Fruit fly (Drosophila melanogaster) whole organism, adult: Measurements from ENCODE around the gene CG13050.

Source experiments
- CG11617 ChIP-seq: fragments of 200-800 bp; sonication (Bioruptor generic); optimal IDR thresholded peaks from 2 replicates; lab custom pipeline; 2017; ENCODE audit warnings: mild to moderate bottlenecking, missing biosample characterization, missing genetic modification reagents, missing genetic modification characterization
- CG12768 ChIP-seq: fragments of 200-800 bp; sonication (Bioruptor generic); optimal IDR thresholded peaks from 2 replicates; lab custom pipeline; 2017; ENCODE audit warnings: missing biosample characterization, missing genetic modification characterization, mild to moderate bottlenecking, moderate library complexity, missing genetic modification reagents
- CG14711 ChIP-seq: fragments of 200-800 bp; sonication (Bioruptor generic); optimal IDR thresholded peaks from 2 replicates; lab custom pipeline; 2018; ENCODE audit warnings: missing biosample characterization, mild to moderate bottlenecking, missing genetic modification characterization, moderate library complexity
- CG1620 ChIP-seq: fragments of 200-800 bp; sonication (Bioruptor generic); optimal IDR thresholded peaks from 2 replicates; lab custom pipeline; 2016; ENCODE audit warnings: missing biosample characterization, missing genetic modification characterization
- CG33017 ChIP-seq: fragments of 200-800 bp; sonication (Bioruptor generic); optimal IDR thresholded peaks from 2 replicates; lab custom pipeline; 2018; ENCODE audit warnings: missing biosample characterization, mild to moderate bottlenecking, missing genetic modification characterization, moderate library complexity
- CG5204 ChIP-seq: fragments of 200-800 bp; sonication (Bioruptor generic); optimal IDR thresholded peaks from 2 replicates; lab custom pipeline; 2016; ENCODE audit warnings: missing biosample characterization, missing genetic modification characterization
- CG7045 ChIP-seq: fragments of 200-800 bp; sonication (Bioruptor generic); optimal IDR thresholded peaks from 2 replicates; lab custom pipeline; 2017; ENCODE audit warnings: missing biosample characterization, mild to moderate bottlenecking, missing genetic modification characterization
- CG7101 ChIP-seq: fragments of 200-800 bp; sonication (Bioruptor generic); optimal IDR thresholded peaks from 2 replicates; lab custom pipeline; 2018; ENCODE audit warnings: missing biosample characterization, mild to moderate bottlenecking, missing genetic modification characterization, moderate library complexity
- Clk ChIP-seq: fragments of 200-800 bp; sonication (Bioruptor generic); optimal IDR thresholded peaks from 2 replicates; lab custom pipeline; 2017; ENCODE audit warnings: missing biosample characterization, missing genetic modification characterization
- Crg-1 ChIP-seq: fragments of 200-800 bp; sonication (Bioruptor generic); optimal IDR thresholded peaks from 2 replicates; lab custom pipeline; 2016; ENCODE audit warnings: missing biosample characterization, missing genetic modification characterization
- Hr96 ChIP-seq: fragments of 200-800 bp; sonication (Bioruptor generic); optimal IDR thresholded peaks from 2 replicates; lab custom pipeline; 2016; ENCODE audit warnings: missing biosample characterization, missing genetic modification characterization
- Mnt ChIP-seq: fragments of 200-800 bp; sonication (Bioruptor generic); optimal IDR thresholded peaks from 2 replicates; lab custom pipeline; 2016; ENCODE audit warnings: missing biosample characterization, mild to moderate bottlenecking, missing genetic modification characterization
- bab1 ChIP-seq: fragments of 200-800 bp; sonication (Bioruptor generic); optimal IDR thresholded peaks from 3 replicates; lab custom pipeline; 2019; ENCODE audit warnings: missing biosample characterization, mild to moderate bottlenecking, missing genetic modification characterization, moderate library complexity
- cic ChIP-seq: fragments of 200-800 bp; sonication (Bioruptor generic); optimal IDR thresholded peaks from 2 replicates; lab custom pipeline; 2017; ENCODE audit warnings: missing biosample characterization, mild to moderate bottlenecking, missing genetic modification characterization, moderate library complexity
- cnc ChIP-seq, 2 experiments: fragments of >200 bp; optimal IDR thresholded peaks; 2 replicates each; lab custom pipeline; 2017
- kay ChIP-seq: fragments of 200-800 bp; sonication (Bioruptor generic); peaks from one replicate; lab custom pipeline; 2016; ENCODE audit warnings: missing biosample characterization, missing genetic modification characterization, borderline replicate concordance
- ovo ChIP-seq: fragments of 200-800 bp; sonication (Bioruptor generic); optimal IDR thresholded peaks from 2 replicates; lab custom pipeline; 2016; ENCODE audit warnings: missing biosample characterization, missing genetic modification characterization
- pad ChIP-seq: fragments of 200-800 bp; sonication (Bioruptor generic); optimal IDR thresholded peaks from 3 replicates; lab custom pipeline; 2017; ENCODE audit warnings: missing biosample characterization, missing genetic modification characterization, mild to moderate bottlenecking, moderate library complexity, missing genetic modification reagents
- tj ChIP-seq: fragments of 200-800 bp; sonication (Bioruptor generic); optimal IDR thresholded peaks from 3 replicates; lab custom pipeline; 2017; ENCODE audit warnings: missing biosample characterization, mild to moderate bottlenecking, missing genetic modification characterization, moderate library complexity
- toe ChIP-seq: fragments of 200-800 bp; sonication (Bioruptor generic); optimal IDR thresholded peaks from 2 replicates; lab custom pipeline; 2016; ENCODE audit warnings: missing biosample characterization, missing genetic modification characterization

Gene CG13050

dm6 chr3L:16262440-16262839, 16.6 kb downstream of the CG13050 start, which contains the start of gene CG13071:
TSS of gene CG13071 (plus strand) at chr3L:16262740.
- TF ChIP-seq toe (GFP tag; lab: Kevin White, UChicago) (no peak), Hr96 (GFP tag; lab: Kevin White, UChicago) (no peak), Mnt (GFP tag; lab: Kevin White, UChicago) (no peak), CG33017 (tag; lab: Kevin White, UChicago) (no peak), CG5204 (GFP tag; lab: Kevin White, UChicago) (no peak), kay (GFP tag; lab: Kevin White, UChicago) (no peak), bab1 (GFP tag; lab: Kevin White, UChicago) (no peak), CG11617 (GFP tag; lab: Kevin White, UChicago) (no peak), cnc (optimal IDR thresholded peaks at IDR 0.05; lab: Kevin White, UChicago) (no peak), CG12768 (no peak), cic (GFP tag; lab: Kevin White, UChicago) (no peak), Crg-1 (GFP tag; lab: Kevin White, UChicago) (no peak), Clk (GFP tag; lab: Kevin White, UChicago) (no peak), ovo (GFP tag; lab: Kevin White, UChicago) (no peak), CG7101 (tag; lab: Kevin White, UChicago) (no peak), CG14711 (tag; lab: Kevin White, UChicago) (no peak), CG7045 (GFP tag; lab: Kevin White, UChicago) (no peak), pad (no peak)

- TF ChIP-seq Crg-1 (GFP tag; lab: Kevin White, UChicago) (no peak), CG12768 (no peak), cnc (optimal IDR thresholded peaks at IDR 0.05; lab: Kevin White, UChicago) (no peak), CG11617 (GFP tag; lab: Kevin White, UChicago) (no peak), CG7101 (tag; lab: Kevin White, UChicago) (no peak), Mnt (GFP tag; lab: Kevin White, UChicago) (no peak), bab1 (GFP tag; lab: Kevin White, UChicago) (no peak), toe (GFP tag; lab: Kevin White, UChicago) (no peak), tj (GFP tag; lab: Kevin White, UChicago) (no peak), CG14711 (tag; lab: Kevin White, UChicago) (no peak), CG7045 (GFP tag; lab: Kevin White, UChicago) (no peak), kay (GFP tag; lab: Kevin White, UChicago) (no peak), Hr96 (GFP tag; lab: Kevin White, UChicago) (no peak), CG1620 (GFP tag; lab: Kevin White, UChicago) (no peak), ovo (GFP tag; lab: Kevin White, UChicago) (no peak)
Observed at dm6 chr3L:16261505-16261904, 17.6 kb downstream of the CG13050 start, which contains the start of gene CG34247. TSS of gene CG34247 (minus strand) at chr3L:16261605.

dm6 chr3L:16259552-16259951, 19.5 kb downstream of the CG13050 start, which contains the start of gene CG13053:
TSS of gene CG13053 (minus strand) at chr3L:16259722.
- TF ChIP-seq CG5204 (GFP tag; lab: Kevin White, UChicago), result no peak
- no peak for TF ChIP-seq Clk (GFP tag; lab: Kevin White, UChicago)
- TF ChIP-seq CG1620 (GFP tag; lab: Kevin White, UChicago), result no peak
- TF ChIP-seq Mnt (GFP tag; lab: Kevin White, UChicago), result no peak
- no peak for TF ChIP-seq CG33017 (tag; lab: Kevin White, UChicago)
- TF ChIP-seq Hr96 (GFP tag; lab: Kevin White, UChicago), result no peak
- no peak for TF ChIP-seq CG12768
- TF ChIP-seq kay (GFP tag; lab: Kevin White, UChicago), result no peak
- TF ChIP-seq pad, result no peak
- TF ChIP-seq CG14711 (tag; lab: Kevin White, UChicago), result no peak
- TF ChIP-seq ovo (GFP tag; lab: Kevin White, UChicago), result no peak
- no peak for TF ChIP-seq toe (GFP tag; lab: Kevin White, UChicago)
- no peak for TF ChIP-seq bab1 (GFP tag; lab: Kevin White, UChicago)

DNA sequence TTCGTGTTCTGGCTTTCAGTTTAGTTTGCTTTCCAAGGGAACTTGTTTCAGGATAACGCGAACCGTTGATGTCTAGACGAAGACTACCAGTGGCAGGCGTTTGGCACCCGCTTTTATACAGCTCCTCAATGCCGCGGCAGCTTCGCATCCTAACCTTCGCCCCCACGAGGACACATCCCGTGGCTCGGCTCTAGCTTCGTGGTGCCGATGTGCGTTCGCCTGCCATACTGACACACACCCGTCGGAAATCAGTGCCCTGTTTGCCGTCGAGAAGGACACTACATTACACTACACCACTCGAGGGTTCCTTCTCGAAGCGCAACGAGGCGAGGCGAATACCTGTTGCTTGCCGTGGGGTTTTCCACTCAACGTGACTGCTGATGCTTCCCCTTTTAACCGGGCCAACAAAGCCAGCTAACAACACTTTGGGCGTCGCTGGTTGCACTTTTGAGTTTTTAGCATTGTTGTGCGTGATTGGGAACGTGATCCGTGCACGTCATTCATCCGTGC, 21.9 kb downstream of the CG13050 start, which contains the start of gene CG13054:
TSS of gene CG13054 (minus strand) at position 74 of the 510 bp plus-strand sequence.
- TF ChIP-seq Crg-1 (GFP tag; lab: Kevin White, UChicago) (no peak), CG1620 (GFP tag; lab: Kevin White, UChicago) (no peak), tj (GFP tag; lab: Kevin White, UChicago) (no peak), pad (no peak), Hr96 (GFP tag; lab: Kevin White, UChicago) (no peak), cic (GFP tag; lab: Kevin White, UChicago) (no peak), kay (GFP tag; lab: Kevin White, UChicago) (no peak), bab1 (GFP tag; lab: Kevin White, UChicago) (no peak), toe (GFP tag; lab: Kevin White, UChicago) (no peak), CG7045 (GFP tag; lab: Kevin White, UChicago) (no peak), CG33017 (tag; lab: Kevin White, UChicago) (no peak), CG7101 (tag; lab: Kevin White, UChicago) (no peak), ovo (GFP tag; lab: Kevin White, UChicago) (no peak), CG11617 (GFP tag; lab: Kevin White, UChicago) (no peak), Clk (GFP tag; lab: Kevin White, UChicago) (no peak), CG12768 (no peak), cnc (optimal IDR thresholded peaks at IDR 0.05; lab: Kevin White, UChicago) (no peak), CG14711 (tag; lab: Kevin White, UChicago) (no peak)

DNA sequence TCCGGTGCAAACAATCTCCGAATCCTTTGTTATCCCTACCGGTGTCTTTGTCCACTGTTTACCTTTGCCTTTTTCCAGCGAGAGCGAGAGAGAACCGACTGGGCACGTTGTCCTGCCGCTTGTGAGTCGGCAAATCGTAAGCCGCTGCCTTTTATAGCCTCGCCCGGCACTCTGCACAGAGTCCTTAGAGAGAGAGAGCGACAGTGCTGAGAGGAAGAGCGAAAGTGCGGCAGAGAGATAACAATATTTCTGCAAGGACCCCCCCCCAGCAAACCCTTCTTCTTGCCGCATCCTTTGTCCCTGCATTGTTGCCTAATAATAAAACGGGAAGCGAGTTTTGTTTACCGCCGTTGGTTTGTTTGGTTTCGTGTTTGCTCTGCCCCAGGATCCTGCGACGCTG, 26.8 kb downstream of the CG13050 start, which contains the start of gene CG13055:
TSS of gene CG13055 (minus strand) at position 101 of the 400 bp plus-strand sequence.
- no peak for TF ChIP-seq cnc (optimal IDR thresholded peaks at IDR 0.05; lab: Kevin White, UChicago)
